Fruit fly (Drosophila melanogaster): ENCODE measurements around the gene CG31668.

CG31668 gene

dm6 chr2L:2177312-2177968, 28.5 kb downstream of the CG31668 start (continued):
- TF ChIP-seq emc (GFP tag; optimal IDR thresholded peaks at IDR 0.05) = no peak
- TF ChIP-seq hbn (GFP tag; IDR thresholded peaks at IDR 0.05; ENCODE audit: partially characterized antibody) = no peak
- peak; percentile 2 for TF ChIP-seq tap (tag; optimal IDR thresholded peaks at IDR 0.05)
- TF ChIP-seq stc (GFP tag; IDR thresholded peaks at IDR 0.05) = no peak
- TF ChIP-seq dimm (GFP tag; IDR thresholded peaks at IDR 0.05) = no peak
- TF ChIP-seq CG8281 (tag; optimal IDR thresholded peaks at IDR 0.05) = no peak
- no peak for TF ChIP-seq repo (GFP tag; optimal IDR thresholded peaks at IDR 0.05)
- TF ChIP-seq exex (tag; optimal IDR thresholded peaks at IDR 0.05) = no peak
- no peak for TF ChIP-seq Fer2 (tag; optimal IDR thresholded peaks at IDR 0.05)
- TF ChIP-seq sr (GFP tag; IDR thresholded peaks at IDR 0.05) = no peak
- peak; percentile 42 for TF ChIP-seq CG9727 (GFP tag; optimal IDR thresholded peaks at IDR 0.05)
- no peak for TF ChIP-seq CG8478 (optimal IDR thresholded peaks at IDR 0.05)
- TF ChIP-seq Vsx1 (GFP tag; optimal IDR thresholded peaks at IDR 0.05) = no peak
- TF ChIP-seq ttk (GFP tag; IDR thresholded peaks at IDR 0.05) = no peak
- peak; percentile 75 for TF ChIP-seq CG2120 (GFP tag; optimal IDR thresholded peaks at IDR 0.05)
- TF ChIP-seq Nf-YA (GFP tag; IDR thresholded peaks at IDR 0.05) = no peak
- TF ChIP-seq lilli (GFP tag; optimal IDR thresholded peaks at IDR 0.05) = peak; percentile 64
- no peak for TF ChIP-seq CG5180 (GFP tag; optimal IDR thresholded peaks at IDR 0.05)
- peak; percentile 38 for TF ChIP-seq phol (tag; optimal IDR thresholded peaks at IDR 0.05)
- TF ChIP-seq sc (optimal IDR thresholded peaks at IDR 0.05) = no peak
- no peak for TF ChIP-seq sc (GFP tag; optimal IDR thresholded peaks at IDR 0.05)
- TF ChIP-seq tup (GFP tag; optimal IDR thresholded peaks at IDR 0.05) = no peak
- TF ChIP-seq HLH3B (GFP tag; IDR thresholded peaks at IDR 0.05) = peak; percentile 56; the same call in 1 of the 2 replicates
- no peak for TF ChIP-seq CG12219 (GFP tag; optimal IDR thresholded peaks at IDR 0.05)
- TF ChIP-seq Hmr (GFP tag; optimal IDR thresholded peaks at IDR 0.05) = peak; percentile 63
- no peak for TF ChIP-seq CG10431 (GFP tag; optimal IDR thresholded peaks at IDR 0.05)
- TF ChIP-seq Blimp-1 (GFP tag; optimal IDR thresholded peaks at IDR 0.05) = peak; percentile 41
- TF ChIP-seq Hr39 (optimal IDR thresholded peaks at IDR 0.05) = no peak
- TF ChIP-seq CG16863 (GFP tag; optimal IDR thresholded peaks at IDR 0.05) = peak; percentile 61
- TF ChIP-seq CG12942 (GFP tag; optimal IDR thresholded peaks at IDR 0.05) = no peak
- TF ChIP-seq en (GFP tag; optimal IDR thresholded peaks at IDR 0.05) = peak; percentile 31
- TF ChIP-seq C15 (GFP tag; IDR thresholded peaks at IDR 0.05) = no peak
- peak; percentile 13 for TF ChIP-seq CoRest (tag; optimal IDR thresholded peaks at IDR 0.05)
- no peak for TF ChIP-seq Opbp (GFP tag; IDR thresholded peaks at IDR 0.05; ENCODE audit: partially characterized antibody)
- peak; percentile 48 for TF ChIP-seq CG14441 (GFP tag; IDR thresholded peaks at IDR 0.05)
- no peak; the same call in 1 of the 2 replicates for TF ChIP-seq CG1024 (GFP tag; IDR thresholded peaks at IDR 0.05)
- TF ChIP-seq mirr (GFP tag; optimal IDR thresholded peaks at IDR 0.05) = no peak
- no peak for TF ChIP-seq h (optimal IDR thresholded peaks at IDR 0.05)
- TF ChIP-seq Antp (GFP tag; optimal IDR thresholded peaks at IDR 0.05) = peak; percentile 53
- TF ChIP-seq CG32767 (GFP tag; IDR thresholded peaks at IDR 0.05) = 0 out of 2 replicates have a peak, but pooled peaks have one; percentile 20
- no peak for TF ChIP-seq CG16779 (GFP tag; IDR thresholded peaks at IDR 0.05)
- peak; percentile 55 for TF ChIP-seq al (GFP tag; IDR thresholded peaks at IDR 0.05)
- TF ChIP-seq CG12769 (tag; optimal IDR thresholded peaks at IDR 0.05) = no peak
- TF ChIP-seq p53 (GFP tag; optimal IDR thresholded peaks at IDR 0.05) = peak; percentile 21
- no peak for TF ChIP-seq zen (tag; optimal IDR thresholded peaks at IDR 0.05)
- TF ChIP-seq run (tag; optimal IDR thresholded peaks at IDR 0.05) = peak; percentile 8
- TF ChIP-seq HLH54F (GFP tag; optimal IDR thresholded peaks at IDR 0.05) = peak; percentile 56
- no peak for TF ChIP-seq HmgD (GFP tag; optimal IDR thresholded peaks at IDR 0.05)
- no peak for TF ChIP-seq Gsc (GFP tag; IDR thresholded peaks at IDR 0.05)
- TF ChIP-seq bab2 (GFP tag; optimal IDR thresholded peaks at IDR 0.05) = peak; percentile 50
- TF ChIP-seq z (GFP tag; IDR thresholded peaks at IDR 0.05) = 0 out of 3 replicates have a peak, but pooled peaks have one; percentile 40
- no peak for TF ChIP-seq ken (GFP tag; IDR thresholded peaks at IDR 0.05)
